Fruit fly (Drosophila melanogaster) whole organism, embryonic: ENCODE data around the gene CG11703.

Experiments
- ATbp ChIP-seq: fragments of 200-800 bp; sonication (Bioruptor generic); optimal IDR thresholded peaks from 2 replicates; lab custom pipeline; 2017; ENCODE audit warnings: missing biosample characterization, mild to moderate bottlenecking, missing genetic modification characterization, missing genetic modification reagents
- CG17361 ChIP-seq: fragments of 200-800 bp; sonication (Bioruptor generic); IDR thresholded peaks from 3 replicates; pipeline ENCODE4 v1.3.6; 2022; ENCODE audit warnings: missing biosample characterization, missing genetic modification characterization
- CG18476 ChIP-seq: fragments of 200-800 bp; sonication (Bioruptor generic); optimal IDR thresholded peaks from 2 replicates; lab custom pipeline; 2016; ENCODE audit warnings: missing biosample characterization, mild to moderate bottlenecking, missing genetic modification characterization
- CG7839 ChIP-seq: fragments of 200-800 bp; sonication (Bioruptor generic); optimal IDR thresholded peaks from 3 replicates; lab custom pipeline; 2018; ENCODE audit warnings: missing biosample characterization, mild to moderate bottlenecking, missing genetic modification characterization, moderate library complexity
- E2f1 ChIP-seq: fragments of 200-800 bp; sonication (Bioruptor generic); IDR thresholded peaks from 2 replicates; pipeline ENCODE4 v1.3.6; 2022; ENCODE audit warnings: missing biosample characterization, missing genetic modification characterization
- Side ChIP-seq: fragments of 200-800 bp; sonication (Bioruptor generic); optimal IDR thresholded peaks from 2 replicates; lab custom pipeline; 2016; ENCODE audit warnings: missing biosample characterization, missing genetic modification characterization
- nom ChIP-seq: fragments of 200-800 bp; sonication (Bioruptor generic); optimal IDR thresholded peaks from 2 replicates; lab custom pipeline; 2017; ENCODE audit warnings: missing biosample characterization, missing genetic modification characterization, mild to moderate bottlenecking, moderate library complexity, missing genetic modification reagents

DNA sequence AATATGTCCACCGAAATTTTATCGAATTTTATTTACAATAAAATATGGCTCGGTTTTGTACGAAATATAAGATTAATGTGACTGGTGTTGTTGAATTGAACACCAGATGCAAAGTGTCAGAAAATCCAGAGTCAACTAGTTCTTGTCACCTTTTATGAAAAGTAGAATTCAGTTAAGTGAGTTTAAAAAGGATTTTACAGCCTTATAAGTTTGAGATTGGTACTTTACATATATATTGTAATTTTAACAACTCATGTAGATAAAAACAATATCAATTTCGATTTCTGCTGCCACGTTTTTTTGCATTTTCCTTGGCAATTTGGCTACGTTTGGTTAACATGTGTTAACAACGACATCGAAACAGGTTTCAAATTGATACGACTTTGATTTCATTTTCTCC is 20.1 kb upstream of the CG11703 start, which contains the start of gene CG5217:
- TF ChIP-seq CG18476 (GFP tag; lab: Kevin White, UChicago) (no peak), Side (GFP tag; lab: Kevin White, UChicago) (no peak), nom (GFP tag; lab: Kevin White, UChicago) (no peak), ATbp (GFP tag; lab: Kevin White, UChicago) (no peak), E2f1 (GFP tag; lab: Robert Waterston, UW) (no peak), CG7839 (no peak), CG17361 (no peak)
